Fruit fly (Drosophila melanogaster): ENCODE results near the gene EndoA.
A peak's percentile ranks its signal among the peaks of the same experiment; 100 is the strongest.

EndoA gene

dm6 chr3R:18895227-18895626, 11.2 kb upstream of the EndoA start (continued):
- TF ChIP-seq Mrtf (GFP tag; IDR thresholded peaks at IDR 0.05) = peak; percentile 56; the same call in 2 of the 3 replicates
- no peak for TF ChIP-seq bigmax (GFP tag; optimal IDR thresholded peaks at IDR 0.05)
- TF ChIP-seq CG13775 (GFP tag; optimal IDR thresholded peaks at IDR 0.05) = no peak
- TF ChIP-seq TFAM (GFP tag; optimal IDR thresholded peaks at IDR 0.05) = no peak
- TF ChIP-seq odd (GFP tag; optimal IDR thresholded peaks at IDR 0.05) = no peak
- TF ChIP-seq tup (GFP tag; optimal IDR thresholded peaks at IDR 0.05) = no peak
- no peak for TF ChIP-seq CoRest (tag; optimal IDR thresholded peaks at IDR 0.05)
- no peak for TF ChIP-seq CG7839 (tag; optimal IDR thresholded peaks at IDR 0.05)
- no peak for TF ChIP-seq sc (optimal IDR thresholded peaks at IDR 0.05)
- TF ChIP-seq sc (GFP tag; optimal IDR thresholded peaks at IDR 0.05) = no peak
- no peak for TF ChIP-seq HLHmδ (GFP tag; optimal IDR thresholded peaks at IDR 0.05)
- TF ChIP-seq sna (GFP tag; IDR thresholded peaks at IDR 0.05; ENCODE audit: partially characterized antibody) = no peak
- no peak for TF ChIP-seq NK7.1 (GFP tag; optimal IDR thresholded peaks at IDR 0.05)
- TF ChIP-seq tna (GFP tag; IDR thresholded peaks at IDR 0.05; ENCODE audit: partially characterized antibody) = no peak
- no peak for TF ChIP-seq h (optimal IDR thresholded peaks at IDR 0.05)
- TF ChIP-seq Lpt (GFP tag; optimal IDR thresholded peaks at IDR 0.05) = no peak
- TF ChIP-seq Rx (GFP tag; IDR thresholded peaks at IDR 0.05) = peak; percentile 55
- no peak for TF ChIP-seq trem (tag; optimal IDR thresholded peaks at IDR 0.05)
- TF ChIP-seq Eip74EF (GFP tag; optimal IDR thresholded peaks at IDR 0.05) = no peak
- TF ChIP-seq Taf1 (GFP tag; IDR thresholded peaks at IDR 0.05) = peak; percentile 70; the same call in 1 of the 2 replicates
- peak; percentile 77 for TF ChIP-seq CG14667 (GFP tag; IDR thresholded peaks at IDR 0.05)
- no peak for TF ChIP-seq CG16779 (GFP tag; IDR thresholded peaks at IDR 0.05)
- TF ChIP-seq Blimp-1 (GFP tag; optimal IDR thresholded peaks at IDR 0.05) = no peak
- TF ChIP-seq Mad (GFP tag; optimal IDR thresholded peaks at IDR 0.05) = no peak
- TF ChIP-seq amos (GFP tag; IDR thresholded peaks at IDR 0.05; ENCODE audit: partially characterized antibody) = no peak
- TF ChIP-seq gro (GFP tag; optimal IDR thresholded peaks at IDR 0.05) = no peak
- TF ChIP-seq CG12942 (GFP tag; optimal IDR thresholded peaks at IDR 0.05) = no peak
- TF ChIP-seq bbx (GFP tag; IDR thresholded peaks at IDR 0.05; ENCODE audit: partially characterized antibody) = no peak
- TF ChIP-seq CG3838 (GFP tag; optimal IDR thresholded peaks at IDR 0.05) = no peak
- TF ChIP-seq CG15073 (GFP tag; optimal IDR thresholded peaks at IDR 0.05) = no peak
- no peak for TF ChIP-seq cad (GFP tag; optimal IDR thresholded peaks at IDR 0.05)
- no peak for TF ChIP-seq CG4328 (GFP tag; optimal IDR thresholded peaks at IDR 0.05)
- no peak for TF ChIP-seq chm (GFP tag; IDR thresholded peaks at IDR 0.05)
- no peak for TF ChIP-seq sima (GFP tag; optimal IDR thresholded peaks at IDR 0.05)
- no peak for TF ChIP-seq abd-A (tag; optimal IDR thresholded peaks at IDR 0.05)
- no peak for TF ChIP-seq kah (GFP tag; optimal IDR thresholded peaks at IDR 0.05)
- peak; percentile 51 for TF ChIP-seq CG2678 (tag; optimal IDR thresholded peaks at IDR 0.05)
- TF ChIP-seq pita (GFP tag; optimal IDR thresholded peaks at IDR 0.05) = no peak
- TF ChIP-seq pan (optimal IDR thresholded peaks at IDR 0.05) = no peak
- TF ChIP-seq pan (GFP tag; optimal IDR thresholded peaks at IDR 0.05 in 1 of 2, IDR thresholded peaks at IDR 0.05 in 1 of 2) = peak in 1 of 2 experiments; percentile 76
- no peak for TF ChIP-seq D (optimal IDR thresholded peaks at IDR 0.05)
- no peak for TF ChIP-seq D (GFP tag; optimal IDR thresholded peaks at IDR 0.05)
- no peak for TF ChIP-seq schlank (tag; optimal IDR thresholded peaks at IDR 0.05)
- TF ChIP-seq CG31388 (GFP tag; optimal IDR thresholded peaks at IDR 0.05) = no peak
- TF ChIP-seq CG8281 (tag; optimal IDR thresholded peaks at IDR 0.05) = no peak
- TF ChIP-seq Dp (GFP tag; optimal IDR thresholded peaks at IDR 0.05) = no peak
- TF ChIP-seq sens (GFP tag) = peak; percentile 62
- TF ChIP-seq CG1647 (GFP tag; optimal IDR thresholded peaks at IDR 0.05) = no peak
- TF ChIP-seq Hr51 (GFP tag; optimal IDR thresholded peaks at IDR 0.05) = no peak
- no peak for TF ChIP-seq wor (GFP tag; IDR thresholded peaks at IDR 0.05)
- TF ChIP-seq mld (GFP tag; IDR thresholded peaks at IDR 0.05; ENCODE audit: partially characterized antibody) = no peak
- TF ChIP-seq scrt (GFP tag; optimal IDR thresholded peaks at IDR 0.05) = peak; percentile 13

Data from whole organism, embryonic.